Worm (Caenorhabditis elegans) whole organism, mixed stage, embryonic: Measurements from ENCODE around the gene ZK829.9.

ENCODE experiments used
- blmp-1 ChIP-seq: fragments of 150-350 bp; optimal IDR thresholded peaks from 2 replicates; lab custom pipeline; 2014; ENCODE audit warnings: missing biosample characterization, missing genetic modification characterization
- ceh-83 ChIP-seq: fragments of 200-800 bp; sonication (Bioruptor generic); optimal IDR thresholded peaks from 2 replicates; lab custom pipeline; 2018; ENCODE audit warnings: mild to moderate bottlenecking, missing genetic modification characterization, missing compliant biosample characterization
- elt-3 ChIP-seq: fragments of 150-350 bp; optimal IDR thresholded peaks from 2 replicates; lab custom pipeline; 2014; ENCODE audit warnings: missing biosample characterization, missing genetic modification characterization
- ham-2 ChIP-seq: fragments of 200-800 bp; sonication (Bioruptor generic); optimal IDR thresholded peaks from 2 replicates; lab custom pipeline; 2018; ENCODE audit warnings: mild to moderate bottlenecking, missing genetic modification characterization, missing compliant biosample characterization
- hlh-1 ChIP-seq: fragments of 150-350 bp; optimal IDR thresholded peaks from 2 replicates; lab custom pipeline; 2014; ENCODE audit warnings: missing biosample characterization, missing genetic modification reagents, missing genetic modification characterization
- lin-13 ChIP-seq: fragments of 150-350 bp; optimal IDR thresholded peaks from 2 replicates; lab custom pipeline; 2014; ENCODE audit warnings: missing biosample characterization, missing genetic modification characterization
- lsy-2 ChIP-seq: fragments of 150-350 bp; optimal IDR thresholded peaks from 2 replicates; lab custom pipeline; 2014; ENCODE audit warnings: missing biosample characterization, missing genetic modification characterization
- mep-1 ChIP-seq: fragments of 150-350 bp; optimal IDR thresholded peaks from 2 replicates; lab custom pipeline; 2017; ENCODE audit warnings: missing biosample characterization, missing genetic modification reagents, missing genetic modification characterization, inconsistent platforms
- mls-2 ChIP-seq: sonication (generic microtip); optimal IDR thresholded peaks from 2 replicates; lab custom pipeline; 2016; ENCODE audit warnings: mild to moderate bottlenecking, missing genetic modification characterization, moderate library complexity, missing compliant biosample characterization
- nhr-237 ChIP-seq: fragments of 150-350 bp; optimal IDR thresholded peaks from 2 replicates; lab custom pipeline; 2014; ENCODE audit warnings: missing biosample characterization, missing genetic modification characterization
- pha-4 ChIP-seq: fragments of 150-350 bp; optimal IDR thresholded peaks from 2 replicates; lab custom pipeline; 2018; ENCODE audit warnings: missing biosample characterization, missing genetic modification reagents, missing genetic modification characterization
- snpc-4 ChIP-seq: fragments of 150-350 bp; optimal IDR thresholded peaks from 2 replicates; lab custom pipeline; 2014; ENCODE audit warnings: missing biosample characterization, missing genetic modification characterization
- unc-62 ChIP-seq: fragments of 150-350 bp; optimal IDR thresholded peaks from 2 replicates; lab custom pipeline; 2014; ENCODE audit warnings: missing biosample characterization, missing genetic modification reagents, missing genetic modification characterization
- ztf-11 ChIP-seq: fragments of 150-350 bp; optimal IDR thresholded peaks from 2 replicates; lab custom pipeline; 2014; ENCODE audit warnings: missing biosample characterization, missing genetic modification characterization

ce11 chrIV:11950270-11950669, 20.1 kb upstream of the ZK829.9 start, which contains the start of gene tbx-36:
- no peak for TF ChIP-seq hlh-1 (tag; lab: Kevin White, UChicago)
- no peak for TF ChIP-seq pha-4 (tag; lab: Kevin White, UChicago)
- TF ChIP-seq elt-3 (tag; lab: Kevin White, UChicago), result no peak
- TF ChIP-seq snpc-4 (tag; lab: Kevin White, UChicago), result no peak
- TF ChIP-seq unc-62 (GFP tag; lab: Kevin White, UChicago), result no peak
- no peak for TF ChIP-seq ceh-83
- no peak for TF ChIP-seq ztf-11 (tag; lab: Kevin White, UChicago)
- no peak for TF ChIP-seq nhr-237 (tag; lab: Kevin White, UChicago)
- TF ChIP-seq lsy-2 (tag; lab: Kevin White, UChicago), result no peak
- TF ChIP-seq mls-2 (tag; lab: Kevin White, UChicago), result no peak
- no peak for TF ChIP-seq mep-1 (tag; lab: Kevin White, UChicago)
- no peak for TF ChIP-seq blmp-1 (tag; lab: Kevin White, UChicago)
- TF ChIP-seq ham-2 (GFP tag; lab: Kevin White, UChicago), result no peak
- TF ChIP-seq lin-13, result no peak
